Fruit fly (Drosophila melanogaster): ENCODE measurements around the gene Jhbp14.

Jhbp14 gene

dm6 chr2L:13257177-13257576, 20.9 kb downstream of the Jhbp14 start, which contains the start of gene Naa20B:
Gene Naa20B (plus strand): TSS chr2L:13257477.
- TF ChIP-seq CG6808 (GFP tag; optimal IDR thresholded peaks at IDR 0.05), result no peak
- no peak for TF ChIP-seq Eip75B (GFP tag; optimal IDR thresholded peaks at IDR 0.05)
- TF ChIP-seq eg (GFP tag; IDR thresholded peaks at IDR 0.05), result no peak
- TF ChIP-seq ss (GFP tag; optimal IDR thresholded peaks at IDR 0.05), result no peak

DNA sequence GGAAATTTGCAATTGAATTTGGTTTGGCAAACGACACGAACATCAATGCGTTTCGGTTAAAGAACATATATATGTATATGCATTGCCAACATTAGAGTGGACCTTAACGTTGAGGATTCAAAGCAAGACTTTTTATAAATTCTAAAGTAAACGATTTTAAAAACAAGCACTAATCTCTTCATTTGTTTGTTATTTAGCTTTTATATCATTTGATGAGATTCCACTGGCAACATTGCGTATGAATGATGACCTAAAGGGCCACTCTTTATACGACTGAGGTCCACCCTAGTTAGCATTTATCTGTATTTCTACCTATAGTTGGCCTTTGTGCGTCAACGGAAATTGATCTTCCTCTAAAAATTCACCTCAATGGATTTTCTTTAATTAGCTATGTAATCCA, 22.4 kb downstream of the Jhbp14 start:
- TF ChIP-seq CG11762 (GFP tag; optimal IDR thresholded peaks at IDR 0.05; ENCODE audit: insufficient read depth) (no peak), Eip75B (GFP tag; optimal IDR thresholded peaks at IDR 0.05) (no peak), OdsH (GFP tag; optimal IDR thresholded peaks at IDR 0.05) (peak; percentile 35), Lpt (GFP tag; optimal IDR thresholded peaks at IDR 0.05) (peak; percentile 18), CG15336 (GFP tag; IDR thresholded peaks at IDR 0.05) (peak; percentile 66), CG6163 (GFP tag; IDR thresholded peaks at IDR 0.05) (peak; percentile 53; the same call in 1 of the 3 replicates), CG8319 (GFP tag; optimal IDR thresholded peaks at IDR 0.05) (no peak), net (GFP tag; optimal IDR thresholded peaks at IDR 0.05) (peak; percentile 22), CG11902 (GFP tag; optimal IDR thresholded peaks at IDR 0.05) (no peak), dac (GFP tag; optimal IDR thresholded peaks at IDR 0.05) (no peak), CG32006 (GFP tag; optimal IDR thresholded peaks at IDR 0.05) (peak; percentile 24), Ets96B (tag; optimal IDR thresholded peaks at IDR 0.05) (no peak), vri (GFP tag; optimal IDR thresholded peaks at IDR 0.05) (no peak), CG9139 (GFP tag; optimal IDR thresholded peaks at IDR 0.05) (no peak), CG8119 (GFP tag; IDR thresholded peaks at IDR 0.05) (peak; percentile 60; the same call in 2 of the 3 replicates), Gug (GFP tag; IDR thresholded peaks at IDR 0.05) (no peak), Eip78C (GFP tag) (peak; percentile 82), CG3919 (GFP tag; optimal IDR thresholded peaks at IDR 0.05) (peak; percentile 42), CG10631 (GFP tag; optimal IDR thresholded peaks at IDR 0.05) (peak; percentile 21), Smox (GFP tag; optimal IDR thresholded peaks at IDR 0.05) (no peak), spab (GFP tag; optimal IDR thresholded peaks at IDR 0.05) (no peak), CG6854 (GFP tag; optimal IDR thresholded peaks at IDR 0.05) (no peak), Hr4 (GFP tag; optimal IDR thresholded peaks at IDR 0.05) (peak; percentile 29), eg (GFP tag; IDR thresholded peaks at IDR 0.05) (no peak; the same call in 2 of the 3 replicates), pdm3 (GFP tag; optimal IDR thresholded peaks at IDR 0.05) (peak; percentile 32), CG6276 (GFP tag; optimal IDR thresholded peaks at IDR 0.05) (peak; percentile 52), CG31627 (GFP tag; optimal IDR thresholded peaks at IDR 0.05) (no peak), Sox15 (GFP tag; optimal IDR thresholded peaks at IDR 0.05) (no peak), achi (GFP tag; optimal IDR thresholded peaks at IDR 0.05) (peak; percentile 48), Met (GFP tag; optimal IDR thresholded peaks at IDR 0.05) (peak; percentile 18)

dm6 chr2L:13259643-13260042, 23.3 kb downstream of the Jhbp14 start, which contains the start of gene CG31730:
Gene CG31730 (minus strand): TSS chr2L:13259743.
- no peak for TF ChIP-seq CG32006 (GFP tag; optimal IDR thresholded peaks at IDR 0.05)
- TF ChIP-seq Hr4 (GFP tag; optimal IDR thresholded peaks at IDR 0.05), result no peak
- no peak for TF ChIP-seq CG6854 (GFP tag; optimal IDR thresholded peaks at IDR 0.05)
- no peak for TF ChIP-seq vri (GFP tag; optimal IDR thresholded peaks at IDR 0.05)
- no peak for TF ChIP-seq fd85E (GFP tag; optimal IDR thresholded peaks at IDR 0.05)
- no peak for TF ChIP-seq achi (GFP tag; optimal IDR thresholded peaks at IDR 0.05)
- no peak for TF ChIP-seq fd59A (GFP tag; optimal IDR thresholded peaks at IDR 0.05)
- no peak for TF ChIP-seq topi (GFP tag; optimal IDR thresholded peaks at IDR 0.05)
- TF ChIP-seq Lpt (GFP tag; optimal IDR thresholded peaks at IDR 0.05), result no peak
- TF ChIP-seq CG3032 (tag; optimal IDR thresholded peaks at IDR 0.05), result no peak
- no peak for TF ChIP-seq CG16779 (tag; optimal IDR thresholded peaks at IDR 0.05)
- no peak for TF ChIP-seq pdm3 (GFP tag; optimal IDR thresholded peaks at IDR 0.05)

dm6 chr2L:13260740-13261139, 24.4 kb downstream of the Jhbp14 start, which contains the start of gene CG44085:
Gene CG44085 (plus strand): TSS chr2L:13261008.
- TF ChIP-seq topi (GFP tag; optimal IDR thresholded peaks at IDR 0.05) (no peak), fkh (GFP tag; optimal IDR thresholded peaks at IDR 0.05) (no peak), dsx (GFP tag; optimal IDR thresholded peaks at IDR 0.05; ENCODE audit: poor library complexity, severe bottlenecking) (no peak), CG3032 (tag; optimal IDR thresholded peaks at IDR 0.05) (no peak), CG8632 (GFP tag; optimal IDR thresholded peaks at IDR 0.05) (no peak), Eip75B (GFP tag; optimal IDR thresholded peaks at IDR 0.05) (no peak), lz (GFP tag; optimal IDR thresholded peaks at IDR 0.05) (no peak), CG8119 (GFP tag; IDR thresholded peaks at IDR 0.05) (no peak), CG32006 (GFP tag; optimal IDR thresholded peaks at IDR 0.05) (no peak), Sox15 (GFP tag; optimal IDR thresholded peaks at IDR 0.05) (no peak), Hr38 (GFP tag; optimal IDR thresholded peaks at IDR 0.05) (no peak)

Data from whole organism, prepupa.